Fruit fly (Drosophila melanogaster) whole organism, embryonic: ENCODE measurements around the gene Cdc7.
A peak's percentile ranks its signal among the peaks of the same experiment; 100 is the strongest.

ENCODE experiments used
- CG10321 ChIP-seq: fragments of 200-800 bp; sonication (Bioruptor generic); IDR thresholded peaks from 2 replicates; pipeline ENCODE4 v1.3.6; 2022; ENCODE audit warnings: missing biosample characterization, missing genetic modification characterization
- CG17385 ChIP-seq: fragments of 200-800 bp; sonication (Bioruptor generic); optimal IDR thresholded peaks from 3 replicates; lab custom pipeline; 2018; ENCODE audit warnings: missing biosample characterization, mild to moderate bottlenecking, missing genetic modification characterization
- CG17912 ChIP-seq: fragments of 200-800 bp; sonication (Bioruptor generic); optimal IDR thresholded peaks from 2 replicates; lab custom pipeline; 2018; ENCODE audit warnings: missing biosample characterization, mild to moderate bottlenecking, missing genetic modification characterization
- CG8478 ChIP-seq: fragments of >200 bp; optimal IDR thresholded peaks from 2 replicates; lab custom pipeline; 2018
- Dll ChIP-seq: fragments of 200-800 bp; sonication (Bioruptor generic); IDR thresholded peaks from 4 replicates; pipeline ENCODE4 v1.3.6; 2022; ENCODE audit warnings: missing biosample characterization, missing genetic modification characterization; ENCODE audit not compliant: partially characterized antibody
- Ravus ChIP-seq: fragments of 200-800 bp; sonication (Bioruptor generic); IDR thresholded peaks from 2 replicates; pipeline ENCODE4 v1.3.6; 2022; ENCODE audit warnings: missing biosample characterization, missing genetic modification characterization
- nerfin-2 ChIP-seq: fragments of 200-800 bp; sonication (Bioruptor generic); IDR thresholded peaks from 2 replicates; pipeline ENCODE4 v1.3.6; 2022; ENCODE audit warnings: missing biosample characterization, missing genetic modification characterization; ENCODE audit not compliant: partially characterized antibody
- nom ChIP-seq: fragments of 200-800 bp; sonication (Bioruptor generic); optimal IDR thresholded peaks from 2 replicates; lab custom pipeline; 2017; ENCODE audit warnings: missing biosample characterization, missing genetic modification characterization, mild to moderate bottlenecking, moderate library complexity, missing genetic modification reagents
- sc ChIP-seq, 3 experiments: fragments of >200 bp in 2 of 3; fragments of 200-800 bp in 1 of 3; sonication (Bioruptor generic) in 1 of 3; optimal IDR thresholded peaks; 2 replicates in 2 of 3; 3 replicates in 1 of 3; lab custom pipeline; 2017; ENCODE audit warnings: mild to moderate bottlenecking in 1 of 3, missing biosample characterization in 1 of 3, missing genetic modification characterization in 1 of 3, missing genetic modification reagents in 1 of 3

DNA sequence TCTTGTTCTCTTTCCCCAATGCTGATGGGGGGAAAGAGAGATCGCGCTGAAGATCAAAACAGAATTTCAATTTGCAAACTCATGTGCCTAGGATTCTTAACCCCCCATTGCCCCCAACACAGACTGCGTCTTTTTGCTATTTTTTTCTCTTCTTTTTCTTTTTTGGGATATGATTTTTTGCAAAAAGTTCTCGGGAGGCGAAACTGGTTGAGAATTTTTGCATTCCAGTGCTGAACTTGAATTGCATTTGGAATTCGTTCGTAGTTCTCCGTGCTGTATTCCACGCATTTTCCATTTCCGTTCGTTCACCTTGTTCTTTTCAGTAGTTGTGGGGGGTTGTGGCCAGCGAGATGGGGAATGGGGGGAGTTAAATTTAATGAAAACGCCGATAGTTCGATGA is 53.8 kb downstream of the Cdc7 start:
- TF ChIP-seq sc (optimal IDR thresholded peaks at IDR 0.05; lab: Kevin White, UChicago), result no peak
- no peak for TF ChIP-seq sc (GFP tag; optimal IDR thresholded peaks at IDR 0.05; lab: Kevin White, UChicago)
- no peak for TF ChIP-seq nerfin-2 (GFP tag; lab: Robert Waterston, UW)
- no peak for TF ChIP-seq CG10321 (GFP tag; lab: Robert Waterston, UW)
- no peak for TF ChIP-seq CG17912
- TF ChIP-seq Dll (GFP tag; lab: Robert Waterston, UW), result no peak
- TF ChIP-seq CG8478 (lab: Kevin White, UChicago), result no peak
- no peak for TF ChIP-seq CG17385 (GFP tag; lab: Kevin White, UChicago)
- TF ChIP-seq nom (GFP tag; lab: Kevin White, UChicago), result peak; percentile 87
- no peak for TF ChIP-seq Ravus (GFP tag; lab: Robert Waterston, UW)
